Worm (Caenorhabditis elegans) whole organism, L1 larva: ENCODE results near the gene Y11D7A.8.

Experiments used
- C34B4.2 ChIP-seq: sonication (generic microtip); optimal IDR thresholded peaks from 2 replicates; lab custom pipeline; 2017; ENCODE audit warnings: mild to moderate bottlenecking, missing genetic modification characterization, missing compliant biosample characterization
- F16B12.6 ChIP-seq: fragments of 150-350 bp; optimal IDR thresholded peaks from 2 replicates; lab custom pipeline; 2014; ENCODE audit warnings: missing biosample characterization, missing genetic modification characterization
- Y116A8C.19 ChIP-seq: sonication (generic microtip); optimal IDR thresholded peaks from 2 replicates; lab custom pipeline; 2016; ENCODE audit warnings: missing compliant biosample characterization, missing genetic modification characterization, borderline replicate concordance
- ceh-63 ChIP-seq: fragments of 200-800 bp; sonication (Bioruptor generic); optimal IDR thresholded peaks from 2 replicates; lab custom pipeline; 2018; ENCODE audit warnings: mild to moderate bottlenecking, missing genetic modification characterization, missing compliant biosample characterization
- efl-1 ChIP-seq, 4 experiments: fragments of 150-350 bp; optimal IDR thresholded peaks in 3 of 4; peaks in 1 of 4; 1 replicate in 1 of 4; 2 replicates in 3 of 4; lab custom pipeline; 2014; ENCODE audit warnings: missing biosample characterization in 2 of 4, missing genetic modification characterization in 2 of 4, missing genetic modification reagents in 2 of 4
- egl-27 ChIP-seq, 2 experiments: fragments of 150-350 bp in 1 of 2; sonication (generic microtip); optimal IDR thresholded peaks; 3 replicates each; lab custom pipeline; 2017 to 2018; ENCODE audit warnings: missing biosample characterization in 2 of 2, missing genetic modification characterization in 2 of 2, missing genetic modification reagents in 2 of 2
- elt-2 ChIP-seq: sonication (generic microtip); optimal IDR thresholded peaks from 2 replicates; lab custom pipeline; 2016; ENCODE audit warnings: missing genetic modification characterization, mild to moderate bottlenecking, inconsistent platforms, missing compliant biosample characterization, missing genetic modification reagents
- elt-3 ChIP-seq, 6 experiments: fragments of 150-350 bp in 1 of 6; sonication (generic microtip); optimal IDR thresholded peaks; 2 replicates each; lab custom pipeline; 2017 to 2018; ENCODE audit warnings: missing biosample characterization in 6 of 6, missing genetic modification characterization in 6 of 6, inconsistent platforms in 1 of 6
- ets-5 ChIP-seq: fragments of 200-800 bp; sonication (Bioruptor generic); IDR thresholded peaks from 2 replicates; pipeline ENCODE4 v1.3.6; 2022; ENCODE audit warnings: missing genetic modification characterization, missing compliant biosample characterization
- fkh-4 ChIP-seq: sonication (generic microtip); optimal IDR thresholded peaks from 2 replicates; lab custom pipeline; 2016; ENCODE audit warnings: missing compliant biosample characterization, missing genetic modification characterization, borderline replicate concordance
- fkh-8 ChIP-seq: sonication (generic microtip); optimal IDR thresholded peaks from 2 replicates; lab custom pipeline; 2016; ENCODE audit warnings: mild to moderate bottlenecking, missing genetic modification characterization, missing compliant biosample characterization
- grh-1 ChIP-seq: fragments of 200-800 bp; sonication (Bioruptor generic); IDR thresholded peaks from 2 replicates; pipeline ENCODE4 v1.3.6; 2022; ENCODE audit warnings: missing genetic modification reagents, missing genetic modification characterization, missing compliant biosample characterization
- irx-1 ChIP-seq: sonication (generic microtip); optimal IDR thresholded peaks from 2 replicates; lab custom pipeline; 2016; ENCODE audit warnings: missing genetic modification characterization, missing compliant biosample characterization
- isw-1 ChIP-seq: fragments of 200-800 bp; sonication (Bioruptor generic); IDR thresholded peaks from 2 replicates; pipeline ENCODE4 v1.3.6; 2022; ENCODE audit warnings: missing genetic modification characterization, missing compliant biosample characterization
- jun-1 ChIP-seq: fragments of 150-350 bp; optimal IDR thresholded peaks from 2 replicates; lab custom pipeline; 2014; ENCODE audit warnings: missing biosample characterization, missing genetic modification reagents, missing genetic modification characterization
- lin-13 ChIP-seq: fragments of 150-350 bp; optimal IDR thresholded peaks from 2 replicates; lab custom pipeline; 2014; ENCODE audit warnings: missing biosample characterization, missing genetic modification reagents, missing genetic modification characterization
- lin-35 ChIP-seq, 2 experiments: fragments of 150-350 bp; optimal IDR thresholded peaks; 2 replicates each; lab custom pipeline; 2014; ENCODE audit warnings: missing biosample characterization in 2 of 2, missing genetic modification characterization in 2 of 2, missing genetic modification reagents in 2 of 2
- lir-3 ChIP-seq: sonication (generic microtip); optimal IDR thresholded peaks from 2 replicates; lab custom pipeline; 2016; ENCODE audit warnings: mild to moderate bottlenecking, missing genetic modification characterization, moderate library complexity, missing compliant biosample characterization; ENCODE audit not compliant: poor library complexity
- mab-9 ChIP-seq: fragments of 200-800 bp; sonication (Bioruptor generic); IDR thresholded peaks from 2 replicates; pipeline ENCODE4 v1.3.6; 2022; ENCODE audit warnings: missing genetic modification reagents, missing genetic modification characterization, missing compliant biosample characterization
- mdl-1 ChIP-seq, 2 experiments: fragments of 150-350 bp; optimal IDR thresholded peaks; 2 replicates each; lab custom pipeline; 2014 to 2017; ENCODE audit warnings: missing biosample characterization in 2 of 2, missing genetic modification characterization in 2 of 2, inconsistent platforms in 1 of 2
- mep-1 ChIP-seq: fragments of 150-350 bp; optimal IDR thresholded peaks from 2 replicates; lab custom pipeline; 2014; ENCODE audit warnings: missing biosample characterization, missing genetic modification characterization
- nhr-20 ChIP-seq: sonication (generic microtip); optimal IDR thresholded peaks from 2 replicates; lab custom pipeline; 2016; ENCODE audit warnings: mild to moderate bottlenecking, missing genetic modification characterization, missing compliant biosample characterization
- nhr-85 ChIP-seq: sonication (generic microtip); peaks from one replicate; lab custom pipeline; 2016; ENCODE audit warnings: missing genetic modification characterization, inconsistent platforms, missing compliant biosample characterization
- pag-3 ChIP-seq: sonication (generic microtip); optimal IDR thresholded peaks from 2 replicates; lab custom pipeline; 2017; ENCODE audit warnings: missing genetic modification characterization, mild to moderate bottlenecking, missing compliant biosample characterization, antibody characterized with exemption, borderline replicate concordance; ENCODE audit not compliant: insufficient read depth
- pax-3 ChIP-seq: fragments of 200-800 bp; sonication (Bioruptor generic); optimal IDR thresholded peaks from 2 replicates; lab custom pipeline; 2018; ENCODE audit warnings: mild to moderate bottlenecking, missing genetic modification characterization, moderate library complexity, missing compliant biosample characterization
- skn-1 ChIP-seq: fragments of 150-350 bp; optimal IDR thresholded peaks from 2 replicates; lab custom pipeline; 2014; ENCODE audit warnings: missing biosample characterization, missing genetic modification characterization
- snu-23 ChIP-seq: sonication (generic microtip); optimal IDR thresholded peaks from 2 replicates; lab custom pipeline; 2016; ENCODE audit warnings: missing genetic modification characterization, missing compliant biosample characterization
- sup-37 ChIP-seq: fragments of 200-800 bp; sonication (Bioruptor generic); optimal IDR thresholded peaks from 2 replicates; lab custom pipeline; 2018; ENCODE audit warnings: mild to moderate bottlenecking, missing genetic modification characterization, missing compliant biosample characterization
- tbx-2 ChIP-seq: sonication (generic microtip); optimal IDR thresholded peaks from 2 replicates; lab custom pipeline; 2016; ENCODE audit warnings: missing genetic modification characterization, missing compliant biosample characterization
- unc-130 ChIP-seq: fragments of 150-350 bp; optimal IDR thresholded peaks from 2 replicates; lab custom pipeline; 2017; ENCODE audit warnings: missing biosample characterization, missing genetic modification characterization, inconsistent platforms
- unc-30 ChIP-seq: sonication (generic microtip); optimal IDR thresholded peaks from 2 replicates; lab custom pipeline; 2017; ENCODE audit warnings: missing biosample characterization, missing genetic modification characterization
- unc-98 ChIP-seq: fragments of 200-800 bp; sonication (Bioruptor generic); IDR thresholded peaks from 2 replicates; pipeline ENCODE4 v1.3.6; 2022; ENCODE audit warnings: missing genetic modification characterization, missing compliant biosample characterization
- ztf-4 ChIP-seq: fragments of 150-350 bp; optimal IDR thresholded peaks from 2 replicates; lab custom pipeline; 2014; ENCODE audit warnings: missing biosample characterization, missing genetic modification characterization

The Y11D7A.8 gene

ce11 chrIV:9216437-9216836 is 34.7 kb upstream of the Y11D7A.8 start (continued):
- TF ChIP-seq Y116A8C.19 (tag; lab: Kevin White, UChicago), result no peak
- peak; percentile 58 for TF ChIP-seq snu-23
- no peak for TF ChIP-seq unc-30 (tag; lab: Kevin White, UChicago)
- TF ChIP-seq fkh-8 (tag; lab: Kevin White, UChicago), result peak; percentile 50
- TF ChIP-seq fkh-4, result no peak
- TF ChIP-seq lin-35 (GFP tag; optimal IDR thresholded peaks at IDR 0.05; lab: Kevin White, UChicago), result peak in 1 of 2 experiments; percentile 51
- no peak for TF ChIP-seq sup-37 (GFP tag; lab: Kevin White, UChicago)
- no peak for TF ChIP-seq ztf-4 (tag; lab: Kevin White, UChicago)

ce11 chrIV:9216956-9217355 is 34.2 kb upstream of the Y11D7A.8 start:
- TF ChIP-seq elt-2 (peak; percentile 12), efl-1 (optimal IDR thresholded peaks at IDR 0.05; lab: Kevin White, UChicago) (no peak), efl-1 (GFP tag; optimal IDR thresholded peaks at IDR 0.05 in 1 of 2; lab: Kevin White, UChicago) (peak in 1 of 2 experiments; percentile 28), egl-27 (tag; optimal IDR thresholded peaks at IDR 0.05; lab: Kevin White, UChicago) (no peak)

- TF ChIP-seq elt-3 (tag; optimal IDR thresholded peaks at IDR 0.05; lab: Kevin White, UChicago) (no peak), irx-1 (tag; lab: Kevin White, UChicago) (no peak), tbx-2 (tag; lab: Kevin White, UChicago) (no peak)
Measured at ce11 chrIV:9217426-9217825, 33.8 kb upstream of the Y11D7A.8 start, which contains the start of gene C46C2.2. Gene C46C2.2 (plus strand): TSS chrIV:9217726.

ce11 chrIV:9218415-9218814 is 32.8 kb upstream of the Y11D7A.8 start:
- TF ChIP-seq efl-1 (optimal IDR thresholded peaks at IDR 0.05; lab: Kevin White, UChicago) (no peak), efl-1 (GFP tag; optimal IDR thresholded peaks at IDR 0.05 in 1 of 2; lab: Kevin White, UChicago) (peak in 1 of 2 experiments; percentile 74), nhr-20 (no peak)

- no peak for TF ChIP-seq lin-13 (GFP tag; lab: Kevin White, UChicago)
- no peak for TF ChIP-seq jun-1 (tag; lab: Kevin White, UChicago)
- no peak for TF ChIP-seq pax-3 (tag; lab: Kevin White, UChicago)
- no peak for TF ChIP-seq C34B4.2
- TF ChIP-seq F16B12.6 (tag; lab: Kevin White, UChicago), result no peak
Measured at ce11 chrIV:9224825-9225224, 26.4 kb upstream of the Y11D7A.8 start, which contains the start of gene C46C2.3. Gene C46C2.3 (plus strand): TSS chrIV:9225125.

ce11 chrIV:9227650-9228049 is 23.5 kb upstream of the Y11D7A.8 start:
- TF ChIP-seq ets-5 (GFP tag; lab: Robert Waterston, UW), result no peak
- TF ChIP-seq tbx-2 (tag; lab: Kevin White, UChicago), result no peak
- TF ChIP-seq ceh-63 (GFP tag; lab: Kevin White, UChicago), result no peak
- TF ChIP-seq mep-1 (tag; lab: Kevin White, UChicago), result no peak
- no peak for TF ChIP-seq mab-9 (GFP tag; lab: Robert Waterston, UW)
- no peak for TF ChIP-seq unc-98 (GFP tag; lab: Robert Waterston, UW)

- TF ChIP-seq lin-35 (GFP tag; optimal IDR thresholded peaks at IDR 0.05; lab: Kevin White, UChicago) (peak in 1 of 2 experiments; percentile 11), mdl-1 (tag; optimal IDR thresholded peaks at IDR 0.05; lab: Kevin White, UChicago) (no peak), skn-1 (no peak), ets-5 (GFP tag; lab: Robert Waterston, UW) (no peak), lir-3 (no peak), unc-130 (tag; lab: Kevin White, UChicago) (peak; percentile 58), nhr-85 (tag; lab: Kevin White, UChicago) (no peak), elt-3 (tag; optimal IDR thresholded peaks at IDR 0.05; lab: Kevin White, UChicago) (peak in 1 of 6 experiments; percentile 65), pag-3 (no peak), tbx-2 (tag; lab: Kevin White, UChicago) (peak; percentile 15), grh-1 (GFP tag; lab: Robert Waterston, UW) (no peak), isw-1 (GFP tag; lab: Robert Waterston, UW) (no peak)
Measured at ce11 chrIV:9232421-9233141, 18.6 kb upstream of the Y11D7A.8 start, which contains the start of gene Y11D7A.3. Gene Y11D7A.3 (plus strand): TSS chrIV:9233091.
